Worm (Caenorhabditis elegans) whole organism, mixed stage, embryonic: ENCODE measurements around the gene glrx-3.

Source experiments
- M03D4.4 ChIP-seq: sonication (generic microtip); optimal IDR thresholded peaks from 2 replicates; lab custom pipeline; 2017; ENCODE audit warnings: mild to moderate bottlenecking, missing genetic modification characterization, missing compliant biosample characterization
- blmp-1 ChIP-seq: fragments of 150-350 bp; optimal IDR thresholded peaks from 2 replicates; lab custom pipeline; 2014; ENCODE audit warnings: missing biosample characterization, missing genetic modification characterization
- ceh-39 ChIP-seq: fragments of 150-350 bp; optimal IDR thresholded peaks from 2 replicates; lab custom pipeline; 2014; ENCODE audit warnings: missing biosample characterization, missing genetic modification characterization
- ceh-43 ChIP-seq: fragments of 200-800 bp; sonication (Bioruptor generic); optimal IDR thresholded peaks from 2 replicates; lab custom pipeline; 2018; ENCODE audit warnings: mild to moderate bottlenecking, missing genetic modification characterization, moderate library complexity, missing compliant biosample characterization
- ceh-83 ChIP-seq: fragments of 200-800 bp; sonication (Bioruptor generic); optimal IDR thresholded peaks from 2 replicates; lab custom pipeline; 2018; ENCODE audit warnings: mild to moderate bottlenecking, missing genetic modification characterization, missing compliant biosample characterization
- ces-1 ChIP-seq: fragments of 150-350 bp; optimal IDR thresholded peaks from 2 replicates; lab custom pipeline; 2014; ENCODE audit warnings: missing biosample characterization, missing genetic modification reagents, missing genetic modification characterization
- cnd-1 ChIP-seq: fragments of 200-800 bp; sonication (Bioruptor generic); optimal IDR thresholded peaks from 2 replicates; lab custom pipeline; 2018; ENCODE audit warnings: mild to moderate bottlenecking, missing genetic modification characterization, missing compliant biosample characterization
- elt-1 ChIP-seq: sonication (generic microtip); optimal IDR thresholded peaks from 2 replicates; lab custom pipeline; 2017; ENCODE audit warnings: missing genetic modification characterization, mild to moderate bottlenecking, missing compliant biosample characterization, antibody characterized with exemption, moderate library complexity, borderline replicate concordance; ENCODE audit not compliant: insufficient read depth
- elt-3 ChIP-seq: fragments of 150-350 bp; optimal IDR thresholded peaks from 2 replicates; lab custom pipeline; 2014; ENCODE audit warnings: missing biosample characterization, missing genetic modification characterization
- flh-1 ChIP-seq: fragments of 200-800 bp; sonication (Bioruptor generic); optimal IDR thresholded peaks from 2 replicates; lab custom pipeline; 2018; ENCODE audit warnings: mild to moderate bottlenecking, missing genetic modification characterization, moderate library complexity, missing compliant biosample characterization
- ham-2 ChIP-seq: fragments of 200-800 bp; sonication (Bioruptor generic); optimal IDR thresholded peaks from 2 replicates; lab custom pipeline; 2018; ENCODE audit warnings: mild to moderate bottlenecking, missing genetic modification characterization, missing compliant biosample characterization
- hlh-1 ChIP-seq: fragments of 150-350 bp; optimal IDR thresholded peaks from 2 replicates; lab custom pipeline; 2014; ENCODE audit warnings: missing biosample characterization, missing genetic modification reagents, missing genetic modification characterization
- lin-13 ChIP-seq: fragments of 150-350 bp; optimal IDR thresholded peaks from 2 replicates; lab custom pipeline; 2014; ENCODE audit warnings: missing biosample characterization, missing genetic modification characterization
- lin-32 ChIP-seq: fragments of 200-800 bp; sonication (Bioruptor generic); optimal IDR thresholded peaks from 2 replicates; lab custom pipeline; 2018; ENCODE audit warnings: mild to moderate bottlenecking, missing genetic modification characterization, missing compliant biosample characterization
- lsy-2 ChIP-seq: fragments of 150-350 bp; optimal IDR thresholded peaks from 2 replicates; lab custom pipeline; 2014; ENCODE audit warnings: missing biosample characterization, missing genetic modification characterization
- mab-5 ChIP-seq: fragments of 150-350 bp; optimal IDR thresholded peaks from 2 replicates; lab custom pipeline; 2014; ENCODE audit warnings: missing biosample characterization, missing genetic modification characterization
- mep-1 ChIP-seq: fragments of 150-350 bp; optimal IDR thresholded peaks from 2 replicates; lab custom pipeline; 2017; ENCODE audit warnings: missing biosample characterization, missing genetic modification reagents, missing genetic modification characterization, inconsistent platforms
- mls-2 ChIP-seq: sonication (generic microtip); optimal IDR thresholded peaks from 2 replicates; lab custom pipeline; 2016; ENCODE audit warnings: mild to moderate bottlenecking, missing genetic modification characterization, moderate library complexity, missing compliant biosample characterization
- nhr-12 ChIP-seq: fragments of 150-350 bp; optimal IDR thresholded peaks from 2 replicates; lab custom pipeline; 2014; ENCODE audit warnings: missing biosample characterization, missing genetic modification characterization
- nhr-2 ChIP-seq: fragments of 150-350 bp; optimal IDR thresholded peaks from 2 replicates; lab custom pipeline; 2014; ENCODE audit warnings: missing biosample characterization, missing genetic modification characterization
- nhr-237 ChIP-seq: fragments of 150-350 bp; optimal IDR thresholded peaks from 2 replicates; lab custom pipeline; 2014; ENCODE audit warnings: missing biosample characterization, missing genetic modification characterization
- nhr-28 ChIP-seq: fragments of 150-350 bp; optimal IDR thresholded peaks from 2 replicates; lab custom pipeline; 2014; ENCODE audit warnings: missing biosample characterization, missing genetic modification characterization
- nhr-76 ChIP-seq: sonication (generic microtip); optimal IDR thresholded peaks from 2 replicates; lab custom pipeline; 2017; ENCODE audit warnings: missing biosample characterization, missing genetic modification characterization
- pha-4 ChIP-seq: fragments of 150-350 bp; optimal IDR thresholded peaks from 2 replicates; lab custom pipeline; 2018; ENCODE audit warnings: missing biosample characterization, missing genetic modification reagents, missing genetic modification characterization
- sem-2 ChIP-seq: fragments of 200-800 bp; sonication (Bioruptor generic); optimal IDR thresholded peaks from 2 replicates; lab custom pipeline; 2018; ENCODE audit warnings: mild to moderate bottlenecking, missing genetic modification characterization, missing compliant biosample characterization
- snpc-4 ChIP-seq: fragments of 150-350 bp; optimal IDR thresholded peaks from 2 replicates; lab custom pipeline; 2014; ENCODE audit warnings: missing biosample characterization, missing genetic modification characterization
- sptf-1 ChIP-seq: sonication (generic microtip); optimal IDR thresholded peaks from 2 replicates; lab custom pipeline; 2017; ENCODE audit warnings: mild to moderate bottlenecking, missing genetic modification characterization, moderate library complexity, missing compliant biosample characterization
- unc-120 ChIP-seq: sonication (generic microtip); optimal IDR thresholded peaks from 2 replicates; lab custom pipeline; 2017; ENCODE audit warnings: missing genetic modification characterization, missing compliant biosample characterization; ENCODE audit not compliant: poor library complexity, severe bottlenecking
- unc-39 ChIP-seq: fragments of 150-350 bp; optimal IDR thresholded peaks from 2 replicates; lab custom pipeline; 2014; ENCODE audit warnings: missing biosample characterization, missing genetic modification characterization
- unc-62 ChIP-seq: fragments of 150-350 bp; optimal IDR thresholded peaks from 2 replicates; lab custom pipeline; 2014; ENCODE audit warnings: missing biosample characterization, missing genetic modification reagents, missing genetic modification characterization
- zip-8 ChIP-seq: fragments of 150-350 bp; optimal IDR thresholded peaks from 2 replicates; lab custom pipeline; 2014; ENCODE audit warnings: missing biosample characterization, missing genetic modification characterization

Gene glrx-3

DNA sequence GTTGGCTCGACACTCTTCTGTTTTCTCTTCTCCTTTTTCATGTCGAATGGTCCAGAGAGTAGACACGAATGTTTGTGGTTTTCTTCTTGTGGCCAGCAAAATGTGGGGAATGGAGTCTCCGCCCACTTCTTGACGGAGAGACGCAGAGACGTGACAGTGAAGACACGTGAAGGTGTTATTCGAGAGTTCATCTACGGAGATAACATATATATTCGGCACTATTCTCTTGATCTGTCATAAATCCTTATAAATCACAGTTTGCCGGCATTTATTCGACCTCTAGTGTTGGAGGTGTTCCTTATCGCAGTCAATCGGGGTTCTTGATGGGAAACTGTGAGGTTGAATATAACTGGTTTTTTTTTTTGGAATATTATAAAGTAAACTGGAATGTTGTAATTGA lies 20.4 kb upstream of the glrx-3 start, which contains the start of gene F32D1.3 (continued):
- no peak for TF ChIP-seq ceh-83 (GFP tag; lab: Kevin White, UChicago)

DNA sequence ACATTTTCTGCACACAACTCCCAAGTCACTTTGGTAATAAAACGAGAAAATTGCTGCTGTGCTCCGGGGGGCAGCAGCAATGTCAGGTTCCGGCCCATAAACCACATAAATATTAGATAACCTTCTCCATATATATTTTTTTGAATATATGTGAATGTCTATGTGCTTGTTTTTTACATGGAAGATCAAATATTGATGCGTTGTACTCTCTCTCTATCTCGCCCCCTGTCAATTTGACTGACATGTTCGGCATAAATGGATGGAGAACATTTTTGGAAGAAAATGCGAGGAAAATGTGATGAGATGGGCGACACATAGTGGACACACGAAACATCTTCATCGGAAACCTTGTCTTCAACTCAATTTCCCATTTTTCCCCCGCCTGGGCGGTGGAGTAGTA lies 18.9 kb upstream of the glrx-3 start:
- TF ChIP-seq unc-62: peak; percentile 42
- no peak for TF ChIP-seq unc-39 (tag; lab: Kevin White, UChicago)

- TF ChIP-seq elt-3: no peak
- TF ChIP-seq pha-4 (tag; lab: Kevin White, UChicago): no peak
- TF ChIP-seq nhr-2 (tag; lab: Kevin White, UChicago): no peak
- TF ChIP-seq sptf-1 (tag; lab: Kevin White, UChicago): no peak
- TF ChIP-seq ham-2: no peak
- TF ChIP-seq mls-2 (tag; lab: Kevin White, UChicago): peak; percentile 26
- TF ChIP-seq sem-2 (GFP tag; lab: Kevin White, UChicago): no peak
- TF ChIP-seq unc-62: no peak
- no peak for TF ChIP-seq nhr-12 (tag; lab: Kevin White, UChicago)
- TF ChIP-seq mep-1 (tag; lab: Kevin White, UChicago): no peak
- no peak for TF ChIP-seq ceh-43 (GFP tag; lab: Kevin White, UChicago)
- TF ChIP-seq zip-8 (tag; lab: Kevin White, UChicago): no peak
- no peak for TF ChIP-seq hlh-1 (tag; lab: Kevin White, UChicago)
- TF ChIP-seq lin-32 (GFP tag; lab: Kevin White, UChicago): no peak
- peak; percentile 80 for TF ChIP-seq ces-1
- TF ChIP-seq snpc-4 (tag; lab: Kevin White, UChicago): no peak
- no peak for TF ChIP-seq unc-120
Observed at ce11 chrV:4359127-4359526, 18.0 kb upstream of the glrx-3 start.

DNA sequence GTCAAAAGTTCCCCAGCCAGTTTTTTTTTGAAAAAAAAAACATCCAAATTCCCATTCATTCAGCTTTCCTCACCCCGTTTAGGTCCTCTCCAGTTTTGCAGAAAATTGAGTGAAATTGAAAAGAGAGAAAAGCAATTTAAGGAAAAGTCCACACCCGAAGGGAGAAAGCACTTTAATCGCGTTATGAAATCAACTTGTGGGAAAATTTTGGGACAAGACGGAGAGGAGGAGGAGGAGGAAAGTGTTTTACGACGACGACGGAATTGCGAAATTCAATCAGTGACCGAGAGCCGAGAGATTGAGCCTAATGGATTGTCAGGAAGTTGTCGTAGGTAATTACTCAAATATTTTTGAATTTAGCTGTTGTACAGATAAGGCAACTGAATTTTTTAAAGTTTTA lies 16.3 kb upstream of the glrx-3 start:
- TF ChIP-seq unc-62 (peak; percentile 35), ces-1 (peak; percentile 100), nhr-76 (tag; lab: Kevin White, UChicago) (no peak)

DNA sequence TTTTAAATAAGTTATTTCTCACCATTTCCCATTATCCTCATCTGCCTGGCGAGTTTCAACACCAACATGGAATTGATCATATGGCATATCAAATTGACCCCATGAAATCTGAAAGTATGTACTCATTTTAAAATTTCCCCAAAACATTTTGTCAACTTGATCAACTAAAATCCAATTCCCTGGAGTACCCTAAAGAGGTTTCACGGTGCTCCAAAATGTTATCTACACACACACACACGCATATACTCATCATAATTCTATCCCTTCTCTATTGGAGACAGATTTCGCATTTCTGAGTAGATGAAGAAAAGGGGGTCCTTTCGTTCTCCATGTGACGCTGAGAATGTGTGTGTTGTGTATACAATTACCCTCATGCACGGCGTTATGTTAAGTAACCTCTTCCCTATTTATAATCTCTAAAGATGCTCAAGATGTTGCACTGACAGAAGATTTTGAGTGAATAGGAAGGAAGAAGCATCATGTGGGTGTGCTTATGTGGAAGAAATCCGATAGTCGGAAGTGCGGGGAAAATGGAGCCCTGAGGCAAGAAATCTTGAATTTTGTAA lies 15.0 kb upstream of the glrx-3 start:
- TF ChIP-seq ces-1 (peak; percentile 94), cnd-1 (tag; lab: Kevin White, UChicago) (no peak)

DNA sequence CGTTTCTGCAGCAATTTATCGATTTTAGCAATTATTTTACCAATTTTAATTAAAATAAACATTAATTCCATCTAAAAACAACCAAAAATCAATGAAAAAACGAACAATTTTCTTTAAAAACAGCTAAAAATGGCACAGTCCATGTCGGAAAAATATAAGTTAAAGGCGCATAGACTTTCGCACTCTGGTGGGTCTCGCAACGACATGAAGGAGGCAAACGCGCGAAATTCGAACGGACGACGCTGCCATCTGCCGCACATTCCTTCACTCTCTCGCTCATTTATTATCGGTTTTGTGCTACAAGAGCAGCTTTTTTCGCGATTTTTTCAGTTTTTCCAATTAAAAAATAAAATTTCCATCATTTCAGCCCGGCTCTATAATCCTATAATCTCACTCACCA lies 5.7 kb upstream of the glrx-3 start, which contains the start of gene mcm-7:
Gene mcm-7 (plus strand): TSS at position 368 of the 400 bp plus-strand sequence.
- TF ChIP-seq cnd-1 (tag; lab: Kevin White, UChicago): peak; percentile 50
- TF ChIP-seq lin-13: peak; percentile 68
- no peak for TF ChIP-seq elt-1 (tag; lab: Kevin White, UChicago)
- peak; percentile 40 for TF ChIP-seq mep-1 (tag; lab: Kevin White, UChicago)
- TF ChIP-seq nhr-2 (tag; lab: Kevin White, UChicago): no peak
- TF ChIP-seq nhr-237: peak; percentile 1
- peak; percentile 59 for TF ChIP-seq hlh-1 (tag; lab: Kevin White, UChicago)
- no peak for TF ChIP-seq M03D4.4
- TF ChIP-seq pha-4 (tag; lab: Kevin White, UChicago): peak; percentile 78
- TF ChIP-seq mab-5 (tag; lab: Kevin White, UChicago): no peak
- TF ChIP-seq lsy-2 (tag; lab: Kevin White, UChicago): peak; percentile 74
- peak; percentile 64 for TF ChIP-seq ceh-39 (tag; lab: Kevin White, UChicago)

ce11 chrV:4346325-4346724 lies 5.2 kb upstream of the glrx-3 start, which contains the start of gene hpo-18:
Gene hpo-18 (minus strand): TSS chrV:4346425.
- TF ChIP-seq ceh-39 (tag; lab: Kevin White, UChicago) (no peak), ceh-83 (GFP tag; lab: Kevin White, UChicago) (no peak), mab-5 (tag; lab: Kevin White, UChicago) (no peak), nhr-76 (tag; lab: Kevin White, UChicago) (no peak), unc-120 (no peak), zip-8 (tag; lab: Kevin White, UChicago) (no peak), elt-1 (tag; lab: Kevin White, UChicago) (no peak), mls-2 (tag; lab: Kevin White, UChicago) (no peak), blmp-1 (tag; lab: Kevin White, UChicago) (no peak), unc-62 (no peak), flh-1 (no peak), nhr-28 (tag; lab: Kevin White, UChicago) (no peak), lsy-2 (tag; lab: Kevin White, UChicago) (no peak), ham-2 (no peak), ceh-43 (GFP tag; lab: Kevin White, UChicago) (no peak), sem-2 (GFP tag; lab: Kevin White, UChicago) (no peak), ces-1 (no peak), unc-39 (tag; lab: Kevin White, UChicago) (no peak)
- TF ChIP-seq, all 35 proteins: peak for 0
